Worm (Caenorhabditis elegans) whole organism, L1 larva: ENCODE results near the gene hlh-28.

Experiments used
- C04F5.9 ChIP-seq: sonication (generic microtip); optimal IDR thresholded peaks from 2 replicates; lab custom pipeline; 2016; ENCODE audit warnings: missing genetic modification characterization, missing compliant biosample characterization
- C16A3.4 ChIP-seq: fragments of 150-350 bp; optimal IDR thresholded peaks from 2 replicates; lab custom pipeline; 2014; ENCODE audit warnings: missing biosample characterization, missing genetic modification characterization
- C34B4.2 ChIP-seq: sonication (generic microtip); optimal IDR thresholded peaks from 2 replicates; lab custom pipeline; 2017; ENCODE audit warnings: mild to moderate bottlenecking, missing genetic modification characterization, missing compliant biosample characterization
- F16B12.6 ChIP-seq: fragments of 150-350 bp; optimal IDR thresholded peaks from 2 replicates; lab custom pipeline; 2014; ENCODE audit warnings: missing biosample characterization, missing genetic modification characterization
- Y116A8C.19 ChIP-seq: sonication (generic microtip); optimal IDR thresholded peaks from 2 replicates; lab custom pipeline; 2016; ENCODE audit warnings: missing compliant biosample characterization, missing genetic modification characterization, borderline replicate concordance
- aha-1 ChIP-seq: fragments of 150-350 bp; optimal IDR thresholded peaks from 2 replicates; lab custom pipeline; 2014; ENCODE audit warnings: missing biosample characterization, missing genetic modification characterization
- blmp-1 ChIP-seq: fragments of 150-350 bp; optimal IDR thresholded peaks from 2 replicates; lab custom pipeline; 2014; ENCODE audit warnings: missing biosample characterization, missing genetic modification characterization
- ceh-8 ChIP-seq: fragments of 200-800 bp; sonication (Bioruptor generic); optimal IDR thresholded peaks from 2 replicates; lab custom pipeline; 2018; ENCODE audit warnings: mild to moderate bottlenecking, missing genetic modification characterization, moderate library complexity, missing compliant biosample characterization
- ceh-90 ChIP-seq: sonication (generic microtip); optimal IDR thresholded peaks from 2 replicates; lab custom pipeline; 2016; ENCODE audit warnings: missing genetic modification characterization, missing compliant biosample characterization
- dsc-1 ChIP-seq: sonication (generic microtip); optimal IDR thresholded peaks from 2 replicates; lab custom pipeline; 2016; ENCODE audit warnings: mild to moderate bottlenecking, missing genetic modification characterization, missing compliant biosample characterization
- efl-1 ChIP-seq, 4 experiments: fragments of 150-350 bp; optimal IDR thresholded peaks in 3 of 4; peaks in 1 of 4; 1 replicate in 1 of 4; 2 replicates in 3 of 4; lab custom pipeline; 2014; ENCODE audit warnings: missing biosample characterization in 2 of 4, missing genetic modification characterization in 2 of 4, missing genetic modification reagents in 2 of 4
- egl-13 ChIP-seq: sonication (generic microtip); optimal IDR thresholded peaks from 2 replicates; lab custom pipeline; 2016; ENCODE audit warnings: missing genotype, missing genetic modification reagents, missing genetic modification characterization, missing compliant biosample characterization
- elt-2 ChIP-seq: sonication (generic microtip); optimal IDR thresholded peaks from 2 replicates; lab custom pipeline; 2016; ENCODE audit warnings: missing genetic modification characterization, mild to moderate bottlenecking, inconsistent platforms, missing compliant biosample characterization, missing genetic modification reagents
- elt-3 ChIP-seq, 6 experiments: fragments of 150-350 bp in 1 of 6; sonication (generic microtip); optimal IDR thresholded peaks; 2 replicates each; lab custom pipeline; 2017 to 2018; ENCODE audit warnings: missing biosample characterization in 6 of 6, missing genetic modification characterization in 6 of 6, inconsistent platforms in 1 of 6
- ets-5 ChIP-seq: fragments of 200-800 bp; sonication (Bioruptor generic); IDR thresholded peaks from 2 replicates; pipeline ENCODE4 v1.3.6; 2022; ENCODE audit warnings: missing genetic modification characterization, missing compliant biosample characterization
- fkh-10 ChIP-seq: sonication (generic microtip); optimal IDR thresholded peaks from 2 replicates; lab custom pipeline; 2017; ENCODE audit warnings: missing biosample characterization, missing genetic modification reagents, missing genetic modification characterization
- fkh-4 ChIP-seq: sonication (generic microtip); optimal IDR thresholded peaks from 2 replicates; lab custom pipeline; 2016; ENCODE audit warnings: missing compliant biosample characterization, missing genetic modification characterization, borderline replicate concordance
- hlh-17 ChIP-seq: fragments of 200-800 bp; sonication (Bioruptor generic); optimal IDR thresholded peaks from 2 replicates; lab custom pipeline; 2018; ENCODE audit warnings: missing genetic modification characterization, mild to moderate bottlenecking, missing compliant biosample characterization, moderate library complexity, borderline replicate concordance
- hlh-4 ChIP-seq: sonication (generic microtip); optimal IDR thresholded peaks from 2 replicates; lab custom pipeline; 2016; ENCODE audit warnings: mild to moderate bottlenecking, missing genetic modification characterization, missing compliant biosample characterization
- hpl-2 ChIP-seq: fragments of 150-350 bp; optimal IDR thresholded peaks from 2 replicates; lab custom pipeline; 2014; ENCODE audit warnings: missing biosample characterization, missing genetic modification reagents, missing genetic modification characterization
- isw-1 ChIP-seq: fragments of 200-800 bp; sonication (Bioruptor generic); IDR thresholded peaks from 2 replicates; pipeline ENCODE4 v1.3.6; 2022; ENCODE audit warnings: missing genetic modification characterization, missing compliant biosample characterization
- lin-13 ChIP-seq: fragments of 150-350 bp; optimal IDR thresholded peaks from 2 replicates; lab custom pipeline; 2014; ENCODE audit warnings: missing biosample characterization, missing genetic modification reagents, missing genetic modification characterization
- lin-14 ChIP-seq: fragments of 200-800 bp; sonication (Bioruptor generic); optimal IDR thresholded peaks from 2 replicates; lab custom pipeline; 2018; ENCODE audit warnings: mild to moderate bottlenecking, missing genetic modification characterization, moderate library complexity, missing compliant biosample characterization
- lin-15B ChIP-seq: fragments of 150-350 bp; sonication (generic microtip); optimal IDR thresholded peaks from 3 replicates; lab custom pipeline; 2014; ENCODE audit warnings: missing biosample characterization, missing genetic modification characterization
- lin-35 ChIP-seq, 2 experiments: fragments of 150-350 bp; optimal IDR thresholded peaks; 2 replicates each; lab custom pipeline; 2014; ENCODE audit warnings: missing biosample characterization in 2 of 2, missing genetic modification characterization in 2 of 2, missing genetic modification reagents in 2 of 2
- lir-3 ChIP-seq: sonication (generic microtip); optimal IDR thresholded peaks from 2 replicates; lab custom pipeline; 2016; ENCODE audit warnings: mild to moderate bottlenecking, missing genetic modification characterization, moderate library complexity, missing compliant biosample characterization; ENCODE audit not compliant: poor library complexity
- lsy-2 ChIP-seq, 2 experiments: fragments of 150-350 bp; optimal IDR thresholded peaks; 2 replicates each; lab custom pipeline; 2014; ENCODE audit warnings: missing biosample characterization in 2 of 2, missing genetic modification characterization in 2 of 2
- mab-9 ChIP-seq: fragments of 200-800 bp; sonication (Bioruptor generic); IDR thresholded peaks from 2 replicates; pipeline ENCODE4 v1.3.6; 2022; ENCODE audit warnings: missing genetic modification reagents, missing genetic modification characterization, missing compliant biosample characterization
- mdl-1 ChIP-seq, 2 experiments: fragments of 150-350 bp; optimal IDR thresholded peaks; 2 replicates each; lab custom pipeline; 2014 to 2017; ENCODE audit warnings: missing biosample characterization in 2 of 2, missing genetic modification characterization in 2 of 2, inconsistent platforms in 1 of 2
- mep-1 ChIP-seq: fragments of 150-350 bp; optimal IDR thresholded peaks from 2 replicates; lab custom pipeline; 2014; ENCODE audit warnings: missing biosample characterization, missing genetic modification characterization
- nhr-20 ChIP-seq: sonication (generic microtip); optimal IDR thresholded peaks from 2 replicates; lab custom pipeline; 2016; ENCODE audit warnings: mild to moderate bottlenecking, missing genetic modification characterization, missing compliant biosample characterization
- nhr-237 ChIP-seq: fragments of 150-350 bp; optimal IDR thresholded peaks from 2 replicates; lab custom pipeline; 2014; ENCODE audit warnings: missing biosample characterization, missing genetic modification characterization
- nhr-28 ChIP-seq: fragments of 150-350 bp; optimal IDR thresholded peaks from 2 replicates; lab custom pipeline; 2014; ENCODE audit warnings: missing biosample characterization, missing genetic modification characterization
- nhr-77 ChIP-seq: fragments of 150-350 bp; optimal IDR thresholded peaks from 2 replicates; lab custom pipeline; 2014; ENCODE audit warnings: missing biosample characterization, missing genetic modification characterization
- nhr-85 ChIP-seq: sonication (generic microtip); peaks from one replicate; lab custom pipeline; 2016; ENCODE audit warnings: missing genetic modification characterization, inconsistent platforms, missing compliant biosample characterization
- rnt-1 ChIP-seq: sonication (generic microtip); optimal IDR thresholded peaks from 2 replicates; lab custom pipeline; 2016; ENCODE audit warnings: mild to moderate bottlenecking, missing genetic modification characterization, moderate library complexity, missing compliant biosample characterization
- snu-23 ChIP-seq: sonication (generic microtip); optimal IDR thresholded peaks from 2 replicates; lab custom pipeline; 2016; ENCODE audit warnings: missing genetic modification characterization, missing compliant biosample characterization
- sox-4 ChIP-seq: sonication (generic microtip); optimal IDR thresholded peaks from 2 replicates; lab custom pipeline; 2016; ENCODE audit warnings: missing genetic modification characterization, missing compliant biosample characterization
- sptf-1 ChIP-seq: fragments of 150-350 bp; optimal IDR thresholded peaks from 2 replicates; lab custom pipeline; 2014; ENCODE audit warnings: missing biosample characterization, missing genetic modification characterization
- swsn-7 ChIP-seq: sonication (generic microtip); optimal IDR thresholded peaks from 2 replicates; lab custom pipeline; 2016; ENCODE audit warnings: missing genetic modification characterization, missing compliant biosample characterization
- tlp-1 ChIP-seq: fragments of 150-350 bp; optimal IDR thresholded peaks from 2 replicates; lab custom pipeline; 2014; ENCODE audit warnings: missing biosample characterization, missing genetic modification characterization
- unc-98 ChIP-seq: fragments of 200-800 bp; sonication (Bioruptor generic); IDR thresholded peaks from 2 replicates; pipeline ENCODE4 v1.3.6; 2022; ENCODE audit warnings: missing genetic modification characterization, missing compliant biosample characterization
- vab-15 ChIP-seq: sonication (generic microtip); optimal IDR thresholded peaks from 2 replicates; lab custom pipeline; 2017; ENCODE audit warnings: missing genotype, mild to moderate bottlenecking, missing genetic modification characterization, missing compliant biosample characterization
- xbp-1 ChIP-seq: sonication (generic microtip); optimal IDR thresholded peaks from 2 replicates; lab custom pipeline; 2016; ENCODE audit warnings: missing genetic modification characterization, missing compliant biosample characterization
- zip-4 ChIP-seq: fragments of 200-800 bp; sonication (Bioruptor generic); optimal IDR thresholded peaks from 2 replicates; lab custom pipeline; 2018; ENCODE audit warnings: mild to moderate bottlenecking, missing genetic modification characterization, moderate library complexity, missing compliant biosample characterization
- ztf-4 ChIP-seq: fragments of 150-350 bp; optimal IDR thresholded peaks from 2 replicates; lab custom pipeline; 2014; ENCODE audit warnings: missing biosample characterization, missing genetic modification characterization

hlh-28 gene

DNA sequence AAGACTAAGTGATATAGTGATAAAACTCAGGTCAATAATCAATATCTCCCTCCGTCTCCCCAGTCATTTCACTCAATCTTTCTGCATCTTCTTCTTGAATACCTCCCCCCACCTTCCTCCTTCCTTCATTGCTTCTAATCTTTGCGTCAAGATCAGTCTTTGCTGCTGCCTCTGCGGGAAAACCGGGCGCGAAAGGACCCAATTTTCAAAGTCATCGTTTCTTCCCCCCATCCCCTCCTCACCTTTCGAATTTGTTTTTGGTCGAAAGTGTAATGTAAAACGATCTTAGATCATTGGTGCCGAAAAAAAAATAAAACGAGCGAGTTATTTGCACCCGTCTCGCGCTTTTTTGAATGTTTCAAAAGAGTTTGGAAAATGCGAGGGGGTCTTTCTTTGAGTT lies 33.9 kb upstream of the hlh-28 start (continued):
- TF ChIP-seq lin-14 (GFP tag; lab: Kevin White, UChicago) = peak; percentile 79
- TF ChIP-seq rnt-1 (tag; lab: Kevin White, UChicago) = peak; percentile 38
- peak; percentile 82 for TF ChIP-seq blmp-1 (tag; lab: Kevin White, UChicago)
- no peak for TF ChIP-seq mep-1 (tag; lab: Kevin White, UChicago)
- TF ChIP-seq F16B12.6 (tag; lab: Kevin White, UChicago) = no peak
- no peak for TF ChIP-seq Y116A8C.19 (tag; lab: Kevin White, UChicago)
- no peak for TF ChIP-seq C04F5.9 (tag; lab: Kevin White, UChicago)
- TF ChIP-seq mdl-1 (tag; optimal IDR thresholded peaks at IDR 0.05; lab: Kevin White, UChicago) = peak in 1 of 2 experiments; percentile 42
- no peak for TF ChIP-seq nhr-237 (tag; lab: Kevin White, UChicago)
- TF ChIP-seq fkh-4 (tag; lab: Kevin White, UChicago) = no peak
- TF ChIP-seq sox-4 = no peak
- peak; percentile 81 for TF ChIP-seq nhr-85 (tag; lab: Kevin White, UChicago)
- no peak for TF ChIP-seq dsc-1 (tag; lab: Kevin White, UChicago)
- no peak for TF ChIP-seq isw-1
- peak; percentile 10 for TF ChIP-seq ztf-4
- TF ChIP-seq lin-13 (GFP tag; lab: Kevin White, UChicago) = no peak
- TF ChIP-seq sptf-1 = no peak
- TF ChIP-seq, all 84 proteins: peak for 12

DNA sequence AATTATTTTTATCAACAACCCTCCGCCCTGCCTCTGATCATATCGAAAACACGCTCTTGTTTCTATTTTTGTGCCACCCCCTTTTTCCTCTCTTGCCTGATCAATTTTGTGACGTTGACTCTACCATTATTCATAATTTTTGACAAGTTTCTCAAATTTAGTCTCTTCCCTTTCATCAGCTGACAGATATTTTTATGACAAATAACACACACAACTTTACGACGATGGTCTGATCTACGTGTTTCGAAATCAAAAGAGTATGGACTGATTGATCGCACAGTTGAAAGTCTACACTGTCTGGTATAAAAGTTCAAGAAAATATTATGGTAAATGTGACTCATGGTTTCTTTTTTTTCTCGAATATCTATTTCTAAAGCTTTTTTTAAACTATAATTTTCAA lies 33.0 kb upstream of the hlh-28 start:
- TF ChIP-seq efl-1 (optimal IDR thresholded peaks at IDR 0.05; lab: Kevin White, UChicago) = no peak
- peak in 1 of 2 experiments; percentile 0 for TF ChIP-seq efl-1 (GFP tag; optimal IDR thresholded peaks at IDR 0.05 in 1 of 2; lab: Kevin White, UChicago)
- TF ChIP-seq lsy-2 (tag; optimal IDR thresholded peaks at IDR 0.05; lab: Kevin White, UChicago) = no peak
- TF ChIP-seq C34B4.2 = no peak

DNA sequence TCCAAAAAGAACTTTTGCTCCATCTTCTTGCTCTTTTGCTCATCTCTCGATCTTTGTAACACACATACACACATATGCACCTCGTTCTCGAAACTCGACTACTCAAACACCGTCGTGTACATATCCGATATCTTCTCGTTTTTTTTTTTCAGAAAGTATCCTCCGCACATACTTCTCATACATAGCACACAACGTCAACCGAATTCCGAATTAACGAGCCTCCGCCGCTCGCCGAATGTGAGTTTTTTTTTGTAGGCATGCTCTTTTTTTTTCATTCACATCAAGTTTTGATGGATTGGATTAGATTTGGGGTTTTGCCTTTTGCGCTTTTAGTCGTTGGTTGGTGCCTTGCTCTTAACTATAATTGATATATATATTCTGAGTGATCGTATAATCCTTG lies 32.6 kb upstream of the hlh-28 start:
- TF ChIP-seq lin-14 (GFP tag; lab: Kevin White, UChicago) (peak; percentile 57), fkh-10 (GFP tag; lab: Kevin White, UChicago) (peak; percentile 60), mep-1 (tag; lab: Kevin White, UChicago) (no peak), egl-13 (tag; lab: Kevin White, UChicago) (peak; percentile 67), tlp-1 (tag; lab: Kevin White, UChicago) (no peak), ets-5 (GFP tag; lab: Robert Waterston, UW) (no peak)

DNA sequence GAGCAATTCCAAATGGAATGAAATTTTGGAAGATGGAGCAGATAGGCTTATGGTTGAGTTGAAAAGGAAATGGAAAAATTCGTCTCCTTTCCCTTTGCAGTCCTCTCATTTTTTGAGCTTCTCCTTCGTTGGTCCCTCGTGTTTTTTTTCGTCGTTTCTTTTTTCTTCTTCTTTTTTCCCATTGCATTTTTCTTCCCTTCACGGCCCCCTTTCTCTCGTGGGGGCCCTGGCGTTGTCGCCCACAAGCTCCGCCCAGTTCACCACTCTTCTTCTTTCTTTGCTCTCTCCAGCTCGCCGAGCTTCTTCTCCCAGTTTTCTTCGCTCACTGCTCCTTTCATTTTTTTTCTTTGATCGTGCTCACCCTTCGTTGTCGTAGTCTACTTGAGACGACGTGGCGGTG lies 31.4 kb upstream of the hlh-28 start:
- TF ChIP-seq ceh-90 (tag; lab: Kevin White, UChicago) = no peak
- peak; percentile 6 for TF ChIP-seq dsc-1 (tag; lab: Kevin White, UChicago)
- TF ChIP-seq lin-13 (GFP tag; lab: Kevin White, UChicago) = no peak
- peak in 1 of 2 experiments; percentile 7 for TF ChIP-seq lin-35 (GFP tag; optimal IDR thresholded peaks at IDR 0.05; lab: Kevin White, UChicago)
- no peak for TF ChIP-seq elt-2 (tag; lab: Kevin White, UChicago)
- TF ChIP-seq lin-15B = no peak
- no peak for TF ChIP-seq nhr-28 (tag; lab: Kevin White, UChicago)
- peak in 1 of 2 experiments; percentile 32 for TF ChIP-seq lsy-2 (tag; optimal IDR thresholded peaks at IDR 0.05; lab: Kevin White, UChicago)
- peak; percentile 3 for TF ChIP-seq xbp-1
- TF ChIP-seq swsn-7 = peak; percentile 34
- no peak for TF ChIP-seq lir-3
- TF ChIP-seq ztf-4 = no peak
- TF ChIP-seq hlh-4 (tag; lab: Kevin White, UChicago) = no peak
- no peak for TF ChIP-seq elt-3 (tag; optimal IDR thresholded peaks at IDR 0.05; lab: Kevin White, UChicago)
- TF ChIP-seq hlh-17 (GFP tag; lab: Kevin White, UChicago) = no peak
- TF ChIP-seq hpl-2 = no peak
- TF ChIP-seq nhr-20 (tag; lab: Kevin White, UChicago) = no peak
- TF ChIP-seq mab-9 (GFP tag; lab: Robert Waterston, UW) = no peak
- no peak for TF ChIP-seq ceh-8 (GFP tag; lab: Kevin White, UChicago)
- TF ChIP-seq sox-4 = no peak
- TF ChIP-seq unc-98 (GFP tag; lab: Robert Waterston, UW) = no peak
- TF ChIP-seq zip-4 (GFP tag; lab: Kevin White, UChicago) = no peak
- TF ChIP-seq Y116A8C.19 (tag; lab: Kevin White, UChicago) = no peak
- no peak for TF ChIP-seq vab-15
- no peak for TF ChIP-seq fkh-4 (tag; lab: Kevin White, UChicago)
- TF ChIP-seq snu-23 (GFP tag; lab: Kevin White, UChicago) = peak; percentile 23
- no peak for TF ChIP-seq aha-1 (tag; lab: Kevin White, UChicago)
- TF ChIP-seq C16A3.4 (tag; lab: Kevin White, UChicago) = no peak
- no peak for TF ChIP-seq nhr-77 (tag; lab: Kevin White, UChicago)
